Worm (Caenorhabditis elegans): ENCODE measurements around the gene oig-8.

oig-8 gene

DNA sequence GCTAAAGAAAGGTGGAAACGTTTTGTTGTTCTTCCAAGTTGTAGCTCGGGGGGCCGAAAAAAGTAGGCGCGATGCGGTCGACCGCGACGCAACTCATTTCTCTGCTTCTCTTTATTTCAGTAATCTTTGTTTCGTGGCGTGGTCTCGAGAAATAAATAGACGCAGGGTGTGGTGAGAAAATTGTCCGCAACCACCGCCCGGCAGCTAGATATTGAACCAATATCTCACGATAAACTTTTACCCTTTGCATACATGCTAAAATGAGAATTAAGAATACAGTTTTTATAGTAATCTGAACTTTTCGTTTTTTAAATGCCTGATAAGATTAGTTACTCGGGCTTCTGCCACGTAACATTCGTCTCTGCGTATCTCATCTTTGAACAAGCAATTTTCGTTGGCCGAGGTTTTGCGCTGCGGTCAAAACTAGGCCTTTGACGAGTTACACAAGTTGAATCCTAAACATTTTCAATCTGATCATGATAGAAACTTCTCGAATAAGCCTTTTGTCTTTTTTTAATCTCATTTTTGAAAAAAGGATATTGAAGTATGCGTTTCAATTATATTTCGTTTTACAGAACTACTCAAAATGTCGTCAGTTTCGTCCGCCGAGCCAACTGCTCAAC lies 34.8 kb upstream of the oig-8 start, which contains the start of gene gyf-1 (continued):
- peak; percentile 47 for TF ChIP-seq C34F6.9 (tag; optimal IDR thresholded peaks at IDR 0.05)
- no peak for TF ChIP-seq nhr-237 (tag; optimal IDR thresholded peaks at IDR 0.05)
- TF ChIP-seq nhr-10 (tag; optimal IDR thresholded peaks at IDR 0.05), result no peak
- no peak for TF ChIP-seq nhr-21 (tag; optimal IDR thresholded peaks at IDR 0.05)
- TF ChIP-seq elt-1 (tag; optimal IDR thresholded peaks at IDR 0.05), result no peak
- TF ChIP-seq crh-2 (tag; optimal IDR thresholded peaks at IDR 0.05), result peak; percentile 61
- peak; percentile 34 for TF ChIP-seq F13H6.1 (tag; optimal IDR thresholded peaks at IDR 0.05)
- no peak for TF ChIP-seq nhr-23 (tag; optimal IDR thresholded peaks at IDR 0.05)
- TF ChIP-seq gmeb-1 (tag; optimal IDR thresholded peaks at IDR 0.05), result no peak
- no peak for TF ChIP-seq elt-3 (tag; optimal IDR thresholded peaks at IDR 0.05)
- TF ChIP-seq peb-1 (tag; optimal IDR thresholded peaks at IDR 0.05), result no peak
- TF ChIP-seq sma-9 (GFP tag; optimal IDR thresholded peaks at IDR 0.05), result no peak
- no peak for TF ChIP-seq sma-9 (tag; optimal IDR thresholded peaks at IDR 0.05)
- no peak for TF ChIP-seq unc-62 (GFP tag; optimal IDR thresholded peaks at IDR 0.05)
- no peak for TF ChIP-seq zag-1 (tag; optimal IDR thresholded peaks at IDR 0.05)
- no peak for TF ChIP-seq ztf-11 (tag; optimal IDR thresholded peaks at IDR 0.05)
- no peak for TF ChIP-seq sma-3 (GFP tag; optimal IDR thresholded peaks at IDR 0.05)
- no peak for TF ChIP-seq nhr-6 (tag; optimal IDR thresholded peaks at IDR 0.05)
- no peak for TF ChIP-seq aly-2 (tag; optimal IDR thresholded peaks at IDR 0.05)
- no peak for TF ChIP-seq sem-4 (tag; optimal IDR thresholded peaks at IDR 0.05)

DNA sequence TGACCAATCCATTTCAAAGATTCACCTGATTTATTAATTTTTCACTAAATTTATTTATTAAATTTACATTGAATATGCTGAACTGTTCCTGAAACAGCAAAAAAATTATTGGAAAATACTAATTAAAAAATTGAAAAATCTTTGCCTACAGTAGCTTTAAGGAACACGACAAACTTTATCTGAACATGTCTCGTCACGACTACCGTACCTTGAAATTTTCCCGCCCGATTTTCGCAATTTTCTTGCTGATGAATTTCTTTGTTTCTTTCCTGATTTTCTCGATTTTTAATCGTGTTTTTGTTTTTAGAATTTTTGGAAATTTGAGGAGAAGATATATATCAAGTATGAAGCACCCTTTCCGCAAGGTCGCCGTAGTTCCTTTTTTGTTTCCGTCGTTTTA lies 34.0 kb upstream of the oig-8 start:
- TF ChIP-seq zag-1 (tag; optimal IDR thresholded peaks at IDR 0.05) (no peak), mdl-1 (tag; optimal IDR thresholded peaks at IDR 0.05) (no peak), F13H6.1 (tag; optimal IDR thresholded peaks at IDR 0.05) (no peak), sma-3 (GFP tag; optimal IDR thresholded peaks at IDR 0.05) (no peak), blmp-1 (tag; optimal IDR thresholded peaks at IDR 0.05; ENCODE audit: insufficient read depth) (no peak)

DNA sequence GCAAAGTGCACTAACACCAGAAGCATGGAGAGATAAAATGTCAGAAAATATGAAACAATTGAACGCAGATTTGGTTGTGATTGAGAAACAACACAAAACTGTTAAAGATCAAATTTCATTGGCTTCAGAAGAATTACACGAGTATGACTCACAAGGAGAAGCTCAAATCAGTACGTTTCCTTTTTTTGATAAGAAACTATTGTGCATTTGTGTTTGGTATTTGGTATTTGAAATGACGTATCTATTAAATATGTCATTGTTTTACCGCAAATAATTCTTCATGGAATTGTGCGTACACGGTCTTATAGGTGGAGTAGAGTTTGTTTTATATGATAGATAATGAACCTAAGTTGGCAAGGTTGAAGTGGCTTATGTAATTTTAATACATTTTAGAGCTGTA lies 32.6 kb upstream of the oig-8 start:
- peak; percentile 6 for TF ChIP-seq sma-9 (GFP tag; optimal IDR thresholded peaks at IDR 0.05)
- TF ChIP-seq sma-9 (tag; optimal IDR thresholded peaks at IDR 0.05), result no peak
- peak; percentile 94 for TF ChIP-seq fos-1 (tag; optimal IDR thresholded peaks at IDR 0.05)
- TF ChIP-seq nhr-11 (tag; optimal IDR thresholded peaks at IDR 0.05), result no peak
- peak; percentile 13 for TF ChIP-seq crh-2 (tag; optimal IDR thresholded peaks at IDR 0.05)

DNA sequence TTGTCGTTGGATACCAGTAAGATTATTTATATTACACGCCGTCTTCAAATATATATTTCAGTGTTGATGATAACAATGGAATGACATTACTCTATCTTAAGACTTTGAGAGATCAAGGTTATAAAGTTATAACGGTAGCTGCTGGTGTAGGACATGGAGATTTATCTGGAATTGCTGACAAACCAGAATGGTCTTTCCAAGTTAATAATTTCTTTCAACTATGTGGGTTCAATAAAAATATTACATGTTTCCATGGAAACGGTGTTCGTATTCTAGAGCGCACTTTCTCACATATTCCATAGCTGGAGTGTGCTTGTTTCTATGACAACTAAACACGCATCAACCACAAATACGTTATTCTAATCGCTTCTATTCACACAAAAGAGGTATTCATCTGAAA lies 30.8 kb upstream of the oig-8 start, which contains the start of gene ift-74:
Gene ift-74 (plus strand): TSS at position 301 of the 400 bp plus-strand sequence.
- no peak for TF ChIP-seq C34F6.9 (tag; optimal IDR thresholded peaks at IDR 0.05)
- TF ChIP-seq ZK546.5 (tag; optimal IDR thresholded peaks at IDR 0.05), result no peak
- TF ChIP-seq sem-4 (tag; optimal IDR thresholded peaks at IDR 0.05), result no peak
- no peak for TF ChIP-seq peb-1 (tag; optimal IDR thresholded peaks at IDR 0.05)
- no peak for TF ChIP-seq snpc-4 (tag; optimal IDR thresholded peaks at IDR 0.05)
- TF ChIP-seq aly-2 (tag; optimal IDR thresholded peaks at IDR 0.05), result no peak

DNA sequence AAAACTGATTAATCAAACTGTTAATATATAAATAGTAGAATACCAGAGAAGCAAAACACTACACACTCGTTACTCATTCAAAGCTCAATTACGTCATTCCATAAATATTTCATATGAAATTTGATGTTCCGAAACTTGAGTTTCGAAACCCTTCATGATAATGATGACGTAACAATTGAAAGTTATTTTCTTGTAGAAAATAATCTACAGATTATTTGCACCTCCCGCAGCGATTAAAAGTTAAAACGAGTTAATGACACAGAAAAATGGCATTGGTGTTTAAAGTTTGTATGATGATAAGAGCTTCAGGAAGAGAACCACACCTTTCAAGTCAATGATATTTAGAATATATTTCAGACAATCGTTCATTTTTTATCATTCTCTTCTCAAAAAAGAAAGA lies 25.0 kb upstream of the oig-8 start, which contains the start of gene H43E16.1:
Gene H43E16.1 (plus strand): TSS at position 375 of the 400 bp plus-strand sequence.
- TF ChIP-seq fos-1 (tag; optimal IDR thresholded peaks at IDR 0.05) (peak; percentile 95), lin-39 (tag; optimal IDR thresholded peaks at IDR 0.05) (no peak), sma-9 (GFP tag; optimal IDR thresholded peaks at IDR 0.05) (peak; percentile 45), sma-9 (tag; optimal IDR thresholded peaks at IDR 0.05) (no peak)

DNA sequence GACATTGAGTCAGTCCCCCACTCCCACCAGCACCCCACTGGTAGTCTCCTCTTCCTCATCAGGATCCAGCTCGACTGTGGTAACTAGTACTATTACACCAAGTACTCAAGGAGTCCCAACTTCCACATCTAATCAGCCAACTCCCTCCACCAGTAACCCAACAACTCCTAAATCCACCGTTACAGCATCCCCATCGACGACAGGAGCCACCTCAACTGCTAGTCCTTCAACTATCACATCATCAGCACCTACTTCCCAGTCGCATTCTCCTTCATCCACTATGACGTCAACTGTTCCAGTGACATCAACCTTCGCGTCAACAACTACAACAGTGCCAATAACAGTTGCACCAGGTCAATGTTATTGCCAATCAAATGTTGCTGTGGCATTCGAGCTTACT lies 19.6 kb upstream of the oig-8 start:
- TF ChIP-seq skn-1 (tag; optimal IDR thresholded peaks at IDR 0.05), result no peak
- no peak for TF ChIP-seq sma-9 (GFP tag; optimal IDR thresholded peaks at IDR 0.05)
- TF ChIP-seq sma-9 (tag; optimal IDR thresholded peaks at IDR 0.05), result no peak
- no peak for TF ChIP-seq ZK546.5 (tag; optimal IDR thresholded peaks at IDR 0.05)
- TF ChIP-seq F13H6.1 (tag; optimal IDR thresholded peaks at IDR 0.05), result no peak
- no peak for TF ChIP-seq elt-1 (tag; optimal IDR thresholded peaks at IDR 0.05)
- TF ChIP-seq nhr-6 (tag; optimal IDR thresholded peaks at IDR 0.05), result no peak
- TF ChIP-seq ceh-16 (tag; optimal IDR thresholded peaks at IDR 0.05), result no peak
- TF ChIP-seq unc-55 (GFP tag; optimal IDR thresholded peaks at IDR 0.05), result no peak
- no peak for TF ChIP-seq nhr-129 (tag; optimal IDR thresholded peaks at IDR 0.05)
- no peak for TF ChIP-seq mbf-1 (tag; optimal IDR thresholded peaks at IDR 0.05)
- no peak for TF ChIP-seq nhr-23 (tag; optimal IDR thresholded peaks at IDR 0.05)
- TF ChIP-seq mdl-1 (tag; optimal IDR thresholded peaks at IDR 0.05), result no peak
- no peak for TF ChIP-seq peb-1 (tag; optimal IDR thresholded peaks at IDR 0.05)
- no peak for TF ChIP-seq elt-3 (tag; optimal IDR thresholded peaks at IDR 0.05)
